Worm (Caenorhabditis elegans): Measurements from ENCODE around the gene taf-6.2.

DNA sequence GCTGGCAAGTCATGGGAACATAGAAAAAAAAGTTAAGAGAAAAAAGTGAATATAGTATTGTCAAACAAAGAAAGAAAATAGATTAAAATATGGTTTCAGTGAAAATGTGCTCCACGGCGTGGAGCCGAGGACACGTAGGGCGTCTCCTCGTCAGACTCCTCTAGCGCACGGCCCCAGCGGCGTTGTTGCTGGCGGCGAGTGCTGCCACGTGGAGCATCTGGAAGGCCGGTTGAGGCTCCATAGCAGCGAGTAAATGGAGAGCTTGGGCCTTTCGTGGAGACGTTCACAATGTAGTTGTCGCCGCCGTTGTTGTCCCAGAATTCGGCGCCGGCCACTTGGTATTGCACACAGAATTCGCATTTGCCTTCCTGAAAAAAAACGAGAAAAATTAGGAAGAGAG lies 49.0 kb downstream of the taf-6.2 start:
- TF ChIP-seq nhr-76 (tag; optimal IDR thresholded peaks at IDR 0.05) (no peak), lin-13 (tag; optimal IDR thresholded peaks at IDR 0.05) (no peak), ceh-83 (GFP tag; optimal IDR thresholded peaks at IDR 0.05) (no peak), ztf-11 (tag; optimal IDR thresholded peaks at IDR 0.05) (no peak), nhr-237 (tag; optimal IDR thresholded peaks at IDR 0.05) (no peak), unc-39 (tag; optimal IDR thresholded peaks at IDR 0.05) (no peak), unc-62 (GFP tag; optimal IDR thresholded peaks at IDR 0.05) (no peak), pha-4 (tag; optimal IDR thresholded peaks at IDR 0.05) (no peak)
